Fruit fly (Drosophila melanogaster) Kc167 (cell line): ENCODE data around the gene Trissin.

ENCODE experiments used
- Myc ChIP-seq: fragments of >200 bp; optimal IDR thresholded peaks from 2 replicates; lab custom pipeline; 2017; ENCODE audit warnings: missing external identifiers
- Sin3A ChIP-seq: fragments of >200 bp; optimal IDR thresholded peaks from 2 replicates; lab custom pipeline; 2018; ENCODE audit warnings: missing external identifiers
- h ChIP-seq: fragments of >200 bp; optimal IDR thresholded peaks from 3 replicates; lab custom pipeline; 2018; ENCODE audit warnings: missing external identifiers
- insv ChIP-seq: fragments of >200 bp; optimal IDR thresholded peaks from 3 replicates; lab custom pipeline; 2018; ENCODE audit warnings: missing external identifiers
- psq ChIP-seq: fragments of >200 bp; optimal IDR thresholded peaks from 2 replicates; lab custom pipeline; 2017; ENCODE audit warnings: missing external identifiers
- ttk ChIP-seq: sonication (Bioruptor generic); optimal IDR thresholded peaks from 2 replicates; lab custom pipeline; 2017; ENCODE audit warnings: missing external identifiers

dm6 chr3R:15474820-15475219 lies 10.4 kb downstream of the Trissin start:
- TF ChIP-seq psq (lab: Kevin White, UChicago): no peak
- no peak for TF ChIP-seq insv (lab: Kevin White, UChicago)
- no peak for TF ChIP-seq Sin3A (lab: Kevin White, UChicago)
- no peak for TF ChIP-seq h (lab: Kevin White, UChicago)
- no peak for TF ChIP-seq ttk (lab: Kevin White, UChicago)
- no peak for TF ChIP-seq Myc
